Worm (Caenorhabditis elegans) whole organism, L2 larva: Measurements from ENCODE around the gene glit-1.

Experiments
- C34F6.9 ChIP-seq: fragments of 150-350 bp; optimal IDR thresholded peaks from 2 replicates; lab custom pipeline; 2014; ENCODE audit warnings: missing biosample characterization, missing genetic modification characterization
- F13H6.1 ChIP-seq: sonication (generic microtip); optimal IDR thresholded peaks from 2 replicates; lab custom pipeline; 2016; ENCODE audit warnings: missing genetic modification characterization, missing compliant biosample characterization
- Y55F3AM.14 ChIP-seq: fragments of 200-800 bp; sonication (Bioruptor generic); optimal IDR thresholded peaks from 2 replicates; lab custom pipeline; 2018; ENCODE audit warnings: mild to moderate bottlenecking, missing genetic modification characterization, missing compliant biosample characterization
- ZK546.5 ChIP-seq: sonication (generic microtip); optimal IDR thresholded peaks from 2 replicates; lab custom pipeline; 2017; ENCODE audit warnings: missing biosample characterization, missing genetic modification characterization
- alr-1 ChIP-seq: fragments of 150-350 bp; optimal IDR thresholded peaks from 2 replicates; lab custom pipeline; 2014; ENCODE audit warnings: missing biosample characterization, missing genetic modification characterization
- ama-1 ChIP-seq: fragments of 150-350 bp; optimal IDR thresholded peaks from 2 replicates; lab custom pipeline; 2018; ENCODE audit warnings: inconsistent platforms
- ceh-16 ChIP-seq: fragments of 150-350 bp; optimal IDR thresholded peaks from 2 replicates; lab custom pipeline; 2014; ENCODE audit warnings: missing biosample characterization, missing genetic modification characterization
- ceh-82 ChIP-seq: fragments of 150-350 bp; optimal IDR thresholded peaks from 2 replicates; lab custom pipeline; 2014; ENCODE audit warnings: missing biosample characterization, missing genetic modification characterization
- dmd-4 ChIP-seq: sonication (generic microtip); optimal IDR thresholded peaks from 2 replicates; lab custom pipeline; 2017; ENCODE audit warnings: missing biosample characterization, missing genetic modification characterization
- egl-27 ChIP-seq: sonication (generic microtip); optimal IDR thresholded peaks from 3 replicates; lab custom pipeline; 2017; ENCODE audit warnings: missing biosample characterization, missing genetic modification reagents, missing genetic modification characterization
- elt-1 ChIP-seq: fragments of 150-350 bp; optimal IDR thresholded peaks from 2 replicates; lab custom pipeline; 2014; ENCODE audit warnings: missing biosample characterization, missing genetic modification characterization
- elt-3 ChIP-seq: sonication (generic microtip); optimal IDR thresholded peaks from 2 replicates; lab custom pipeline; 2017; ENCODE audit warnings: missing biosample characterization, missing genetic modification characterization
- fos-1 ChIP-seq: fragments of 150-350 bp; optimal IDR thresholded peaks from 2 replicates; lab custom pipeline; 2014; ENCODE audit warnings: missing biosample characterization, missing genetic modification characterization
- lin-11 ChIP-seq: fragments of 150-350 bp; sonication (generic microtip); optimal IDR thresholded peaks from 2 replicates; lab custom pipeline; 2014; ENCODE audit warnings: missing biosample characterization, missing genetic modification characterization, inconsistent platforms, mixed read lengths
- lin-39 ChIP-seq: fragments of 150-350 bp; optimal IDR thresholded peaks from 2 replicates; lab custom pipeline; 2014; ENCODE audit warnings: missing biosample characterization, missing genetic modification reagents, missing genetic modification characterization
- lsy-2 ChIP-seq, 2 experiments: fragments of 150-350 bp in 1 of 2; sonication (generic microtip) in 1 of 2; optimal IDR thresholded peaks; 2 replicates each; lab custom pipeline; 2014 to 2017; ENCODE audit warnings: missing biosample characterization in 2 of 2, missing genetic modification characterization in 2 of 2
- mab-5 ChIP-seq: fragments of 150-350 bp; optimal IDR thresholded peaks from 2 replicates; lab custom pipeline; 2014; ENCODE audit warnings: missing biosample characterization, missing genetic modification characterization
- mbf-1 ChIP-seq: sonication (generic microtip); optimal IDR thresholded peaks from 2 replicates; lab custom pipeline; 2017; ENCODE audit warnings: missing biosample characterization, missing genetic modification characterization
- mdl-1 ChIP-seq, 2 experiments: fragments of 150-350 bp in 1 of 2; sonication (generic microtip) in 1 of 2; optimal IDR thresholded peaks; 2 replicates each; lab custom pipeline; 2017; ENCODE audit warnings: missing biosample characterization in 2 of 2, missing genetic modification characterization in 2 of 2
- nhr-10 ChIP-seq: sonication (generic microtip); optimal IDR thresholded peaks from 2 replicates; lab custom pipeline; 2017; ENCODE audit warnings: missing biosample characterization, missing genetic modification characterization
- nhr-11 ChIP-seq: fragments of 150-350 bp; optimal IDR thresholded peaks from 2 replicates; lab custom pipeline; 2014; ENCODE audit warnings: missing biosample characterization, missing genetic modification characterization
- nhr-12 ChIP-seq: fragments of 150-350 bp; optimal IDR thresholded peaks from 2 replicates; lab custom pipeline; 2014; ENCODE audit warnings: missing biosample characterization, missing genetic modification characterization
- nhr-129 ChIP-seq: fragments of 150-350 bp; optimal IDR thresholded peaks from 2 replicates; lab custom pipeline; 2014; ENCODE audit warnings: missing biosample characterization, missing genetic modification characterization
- nhr-237 ChIP-seq: fragments of 150-350 bp; optimal IDR thresholded peaks from 2 replicates; lab custom pipeline; 2014; ENCODE audit warnings: missing biosample characterization, missing genetic modification characterization
- nhr-25 ChIP-seq: fragments of 150-350 bp; sonication (generic microtip); optimal IDR thresholded peaks from 3 replicates; lab custom pipeline; 2014; ENCODE audit warnings: missing biosample characterization, missing genetic modification characterization
- nhr-77 ChIP-seq: fragments of 150-350 bp; optimal IDR thresholded peaks from 2 replicates; lab custom pipeline; 2014; ENCODE audit warnings: missing biosample characterization, missing genetic modification characterization
- skn-1 ChIP-seq: sonication (generic microtip); optimal IDR thresholded peaks from 2 replicates; lab custom pipeline; 2017; ENCODE audit warnings: missing biosample characterization, missing genetic modification characterization
- unc-39 ChIP-seq: fragments of 150-350 bp; optimal IDR thresholded peaks from 2 replicates; lab custom pipeline; 2014; ENCODE audit warnings: missing biosample characterization, missing genetic modification characterization
- unc-55 ChIP-seq: fragments of 150-350 bp; sonication (generic microtip); optimal IDR thresholded peaks from 3 replicates; lab custom pipeline; 2014; ENCODE audit warnings: missing biosample characterization, missing genetic modification reagents, missing genetic modification characterization
- unc-62 ChIP-seq: fragments of 150-350 bp; optimal IDR thresholded peaks from 2 replicates; lab custom pipeline; 2014; ENCODE audit warnings: missing biosample characterization, missing genetic modification reagents, missing genetic modification characterization
- zag-1 ChIP-seq: fragments of 150-350 bp; optimal IDR thresholded peaks from 2 replicates; lab custom pipeline; 2014; ENCODE audit warnings: missing biosample characterization, missing genetic modification characterization
- ztf-1 ChIP-seq: fragments of 200-800 bp; sonication (Bioruptor generic); conservative IDR thresholded peaks from 2 replicates; pipeline ENCODE4 v1.3.6; 2022; ENCODE audit warnings: missing genetic modification characterization, missing compliant biosample characterization
- ztf-11 ChIP-seq: sonication (generic microtip); optimal IDR thresholded peaks from 2 replicates; lab custom pipeline; 2017; ENCODE audit warnings: missing biosample characterization, missing genetic modification characterization

Gene glit-1

ce11 chrX:4706755-4707226 is 5.3 kb upstream of the glit-1 start, which contains the start of gene dhhc-10 (continued):
- no peak for TF ChIP-seq egl-27 (tag; lab: Kevin White, UChicago)
- no peak for TF ChIP-seq ceh-82 (tag; lab: Kevin White, UChicago)
- no peak for TF ChIP-seq elt-1 (tag; lab: Kevin White, UChicago)
- TF ChIP-seq dmd-4 (tag; lab: Kevin White, UChicago): no peak
- no peak for TF ChIP-seq ztf-1 (GFP tag; lab: Robert Waterston, UW)
- TF ChIP-seq mbf-1 (tag; lab: Kevin White, UChicago): no peak
- no peak for TF ChIP-seq unc-39 (tag; lab: Kevin White, UChicago)
- no peak for TF ChIP-seq nhr-25 (tag; lab: Kevin White, UChicago)
- no peak for TF ChIP-seq ama-1 (lab: Kevin White, UChicago)
- no peak for TF ChIP-seq ztf-11 (tag; lab: Kevin White, UChicago)
- peak; percentile 68 for TF ChIP-seq C34F6.9 (tag; lab: Kevin White, UChicago)
- TF ChIP-seq alr-1 (tag; lab: Kevin White, UChicago): no peak
- peak; percentile 69 for TF ChIP-seq F13H6.1 (tag; lab: Kevin White, UChicago)
- no peak for TF ChIP-seq zag-1
- no peak for TF ChIP-seq skn-1 (tag; lab: Kevin White, UChicago)
- TF ChIP-seq nhr-11 (tag; lab: Kevin White, UChicago): no peak
- no peak for TF ChIP-seq lin-39 (tag; lab: Kevin White, UChicago)
- TF ChIP-seq nhr-129: peak; percentile 82
- no peak for TF ChIP-seq nhr-237 (tag; lab: Kevin White, UChicago)
- peak; percentile 98 for TF ChIP-seq fos-1 (tag; lab: Kevin White, UChicago)
- no peak for TF ChIP-seq nhr-12 (tag; lab: Kevin White, UChicago)
- TF ChIP-seq unc-55 (GFP tag; lab: Kevin White, UChicago): peak; percentile 41
- TF ChIP-seq Y55F3AM.14: no peak
- TF ChIP-seq lin-11 (tag; lab: Kevin White, UChicago): peak; percentile 10
- no peak for TF ChIP-seq elt-3 (tag; lab: Kevin White, UChicago)

DNA sequence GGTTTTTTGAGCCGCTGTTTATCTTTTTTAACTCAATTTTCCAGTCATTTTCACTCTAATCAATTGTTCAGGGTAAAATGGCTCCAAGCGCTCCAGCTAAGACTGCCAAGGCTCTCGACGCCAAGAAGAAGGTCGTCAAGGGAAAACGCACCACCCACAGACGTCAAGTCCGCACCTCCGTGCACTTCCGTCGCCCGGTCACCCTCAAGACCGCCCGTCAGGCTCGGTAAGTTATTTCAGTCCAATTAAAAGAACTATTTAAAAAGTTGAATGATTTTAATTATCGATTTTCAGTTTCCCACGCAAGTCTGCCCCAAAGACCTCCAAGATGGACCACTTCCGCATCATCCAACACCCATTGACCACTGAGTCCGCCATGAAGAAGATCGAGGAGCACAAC is 3.0 kb downstream of the glit-1 start, which contains the start of gene rpl-25.1:
Gene rpl-25.1 (plus strand): TSS at position 72 of the 400 bp plus-strand sequence.
- no peak for TF ChIP-seq nhr-10 (tag; lab: Kevin White, UChicago)
- no peak for TF ChIP-seq nhr-237 (tag; lab: Kevin White, UChicago)
- TF ChIP-seq mab-5 (tag; lab: Kevin White, UChicago): no peak
- no peak for TF ChIP-seq ceh-16 (tag; lab: Kevin White, UChicago)
- TF ChIP-seq lsy-2 (tag; optimal IDR thresholded peaks at IDR 0.05; lab: Kevin White, UChicago): no peak
- no peak for TF ChIP-seq nhr-77 (tag; lab: Kevin White, UChicago)
- no peak for TF ChIP-seq unc-55 (GFP tag; lab: Kevin White, UChicago)
- no peak for TF ChIP-seq mdl-1 (tag; optimal IDR thresholded peaks at IDR 0.05; lab: Kevin White, UChicago)
- TF ChIP-seq unc-39 (tag; lab: Kevin White, UChicago): no peak
- TF ChIP-seq unc-62: no peak
- TF ChIP-seq alr-1 (tag; lab: Kevin White, UChicago): no peak
- TF ChIP-seq dmd-4 (tag; lab: Kevin White, UChicago): no peak
- no peak for TF ChIP-seq ztf-1 (GFP tag; lab: Robert Waterston, UW)
- TF ChIP-seq, all 48 proteins: peak for 0

DNA sequence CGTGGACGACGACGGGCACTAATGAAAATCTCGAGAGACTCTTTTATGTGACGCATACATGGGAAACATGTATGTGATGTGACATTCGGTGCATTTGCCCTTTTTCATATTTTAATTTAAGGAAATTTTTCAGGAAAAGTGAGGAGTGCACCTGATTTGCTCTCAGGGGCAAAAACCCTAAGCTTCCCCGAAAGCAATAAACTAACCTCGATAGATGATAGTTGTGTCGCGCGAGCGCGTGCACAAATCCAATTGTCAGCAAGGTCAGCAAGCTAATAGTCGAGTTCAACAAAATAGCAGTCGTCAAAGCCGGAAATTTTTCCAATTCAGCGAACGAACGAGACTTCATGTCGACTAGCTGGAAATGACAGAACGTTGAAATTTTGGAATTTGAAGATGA is 6.0 kb downstream of the glit-1 start:
- TF ChIP-seq C34F6.9 (tag; lab: Kevin White, UChicago): peak; percentile 8
- TF ChIP-seq unc-39 (tag; lab: Kevin White, UChicago): no peak
- TF ChIP-seq, all 48 proteins: peak for 1

DNA sequence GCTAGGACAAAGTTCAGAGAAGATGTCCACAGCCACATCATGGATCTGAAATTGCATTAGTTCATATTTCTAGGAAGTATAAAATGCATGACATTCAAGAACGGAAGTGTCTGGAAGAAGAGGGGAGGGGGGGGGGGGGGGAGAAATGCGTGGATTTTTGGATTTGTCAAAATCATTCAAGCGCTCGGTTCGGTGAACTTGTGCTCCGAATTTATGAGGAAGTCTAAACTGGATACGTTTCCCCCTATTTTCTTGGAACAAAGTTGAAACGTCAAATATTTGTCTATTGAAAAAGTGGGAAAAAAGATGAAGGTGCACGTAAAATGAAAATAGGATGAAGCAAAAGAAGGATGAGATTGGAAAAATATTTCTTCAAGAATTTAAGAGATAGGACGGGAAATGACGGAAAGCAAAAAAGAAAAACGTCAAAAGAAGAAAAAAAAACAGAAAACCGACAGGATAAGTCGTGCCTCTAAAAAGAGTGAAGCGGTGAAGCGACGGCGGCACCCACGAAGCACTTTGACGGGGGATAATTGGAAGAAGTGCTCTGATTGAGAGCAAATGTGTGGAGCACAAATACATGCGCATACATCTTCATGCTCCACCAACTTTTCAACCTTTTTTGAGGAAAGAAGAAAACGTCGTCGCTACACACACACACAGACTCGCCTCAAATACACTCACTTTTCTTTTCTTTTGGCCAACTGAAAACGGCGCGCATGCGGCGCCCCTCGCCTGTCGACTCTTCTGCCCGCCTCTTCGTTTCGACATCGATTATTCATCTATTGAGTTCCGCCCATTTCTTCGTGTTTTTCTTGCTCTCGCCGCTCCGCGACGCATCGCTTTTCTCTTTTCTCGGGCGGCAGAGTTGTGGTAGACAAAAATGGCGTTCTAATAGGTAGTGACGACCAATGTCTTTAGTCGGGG is 8.8 kb downstream of the glit-1 start, which contains the start of gene F55D10.4:
Gene F55D10.4 (minus strand): TSS at position 51 of the 927 bp plus-strand sequence.
- TF ChIP-seq ZK546.5: no peak
- peak; percentile 12 for TF ChIP-seq zag-1
- peak; percentile 7 for TF ChIP-seq unc-55 (GFP tag; lab: Kevin White, UChicago)
- peak; percentile 23 for TF ChIP-seq C34F6.9 (tag; lab: Kevin White, UChicago)
- TF ChIP-seq, all 48 proteins: peak for 3
